Worm (Caenorhabditis elegans): ENCODE measurements around the gene C44H9.4.

DNA sequence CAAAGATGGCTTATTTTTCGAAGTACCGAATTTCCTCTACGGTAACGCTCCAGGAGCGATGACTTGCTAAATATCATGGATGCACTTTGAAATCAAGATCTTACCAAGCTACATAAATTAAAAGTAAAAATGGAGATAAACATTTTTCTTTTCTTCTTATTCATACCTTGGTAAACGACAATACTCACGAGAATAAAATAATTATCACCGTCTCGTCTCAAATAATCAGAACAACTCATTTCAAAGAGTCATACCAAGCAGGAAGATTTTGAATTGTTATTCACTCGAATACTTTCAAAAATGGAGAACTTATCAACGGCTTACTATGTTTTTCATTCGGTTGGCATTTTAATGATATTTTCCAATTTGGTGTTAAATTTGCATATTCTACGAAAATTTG, 32.2 kb upstream of the C44H9.4 start, which contains the start of gene srbc-45:
- no peak for TF ChIP-seq snpc-4 (tag; optimal IDR thresholded peaks at IDR 0.05)
- no peak for TF ChIP-seq blmp-1 (tag; optimal IDR thresholded peaks at IDR 0.05)
- TF ChIP-seq unc-39 (tag; optimal IDR thresholded peaks at IDR 0.05) = no peak
- no peak for TF ChIP-seq ztf-11 (tag; optimal IDR thresholded peaks at IDR 0.05)
